Worm (Caenorhabditis elegans) whole organism, mixed stage, embryonic: Measurements from ENCODE around the gene nlp-61.

Experiments used
- ceh-83 ChIP-seq: fragments of 200-800 bp; sonication (Bioruptor generic); optimal IDR thresholded peaks from 2 replicates; lab custom pipeline; 2018; ENCODE audit warnings: mild to moderate bottlenecking, missing genetic modification characterization, missing compliant biosample characterization
- lin-13 ChIP-seq: fragments of 150-350 bp; optimal IDR thresholded peaks from 2 replicates; lab custom pipeline; 2014; ENCODE audit warnings: missing biosample characterization, missing genetic modification characterization

- TF ChIP-seq ceh-83 = no peak
- TF ChIP-seq lin-13 (tag; lab: Kevin White, UChicago) = no peak
Measured at ce11 chrX:7662532-7662931, 35.1 kb downstream of the nlp-61 start.
